Worm (Caenorhabditis elegans): ENCODE data around the gene rbmx-2.

ce11 chrII:6149434-6149833 is 47.3 kb downstream of the rbmx-2 start:
- TF ChIP-seq unc-62 (GFP tag; optimal IDR thresholded peaks at IDR 0.05) (no peak), nhr-28 (tag; optimal IDR thresholded peaks at IDR 0.05) (no peak), nhr-237 (tag; optimal IDR thresholded peaks at IDR 0.05) (no peak), ztf-4 (tag; optimal IDR thresholded peaks at IDR 0.05) (no peak), nhr-77 (tag; optimal IDR thresholded peaks at IDR 0.05) (no peak), pha-4 (tag; optimal IDR thresholded peaks at IDR 0.05) (no peak), fkh-10 (GFP tag; optimal IDR thresholded peaks at IDR 0.05) (peak; percentile 75)

All from whole organism, L3 larva.